Fruit fly (Drosophila melanogaster): ENCODE results near the gene hiw.
A peak's percentile ranks its signal among the peaks of the same experiment; 100 is the strongest.

Gene hiw

dm6 chrX:15043013-15043699 lies 20.1 kb downstream of the hiw start (continued):
- TF ChIP-seq Sox100B (GFP tag; optimal IDR thresholded peaks at IDR 0.05) = peak; percentile 92
- TF ChIP-seq Ets65A (GFP tag) = peak; percentile 17
- peak; percentile 21 for TF ChIP-seq CG7786 (GFP tag; optimal IDR thresholded peaks at IDR 0.05)
- peak; percentile 90 for TF ChIP-seq Mes4 (GFP tag; optimal IDR thresholded peaks at IDR 0.05)
- TF ChIP-seq psq (GFP tag; optimal IDR thresholded peaks at IDR 0.05) = peak; percentile 76
- peak; percentile 39 for TF ChIP-seq CG8388 (GFP tag; optimal IDR thresholded peaks at IDR 0.05)
- peak; percentile 66 for TF ChIP-seq CG4820 (GFP tag; optimal IDR thresholded peaks at IDR 0.05)
- peak; percentile 83 for TF ChIP-seq CG10654 (GFP tag; optimal IDR thresholded peaks at IDR 0.05)
- TF ChIP-seq amos (GFP tag; IDR thresholded peaks at IDR 0.05; ENCODE audit: partially characterized antibody) = no peak
- peak; percentile 40 for TF ChIP-seq B-H2 (GFP tag; optimal IDR thresholded peaks at IDR 0.05)
- peak; percentile 46 for TF ChIP-seq gro (GFP tag; optimal IDR thresholded peaks at IDR 0.05)
- no peak for TF ChIP-seq Sin3A (optimal IDR thresholded peaks at IDR 0.05)
- peak; percentile 78 for TF ChIP-seq Atf-2 (GFP tag; optimal IDR thresholded peaks at IDR 0.05)
- TF ChIP-seq pros (GFP tag; optimal IDR thresholded peaks at IDR 0.05) = no peak
- TF ChIP-seq CG31388 (GFP tag; optimal IDR thresholded peaks at IDR 0.05) = no peak
- peak; percentile 78 for TF ChIP-seq CG18764 (GFP tag; optimal IDR thresholded peaks at IDR 0.05)
- peak; percentile 15 for TF ChIP-seq D19B (GFP tag; optimal IDR thresholded peaks at IDR 0.05)
- TF ChIP-seq Trl (optimal IDR thresholded peaks at IDR 0.05) = no peak
- peak; percentile 86 for TF ChIP-seq Trl (GFP tag; optimal IDR thresholded peaks at IDR 0.05)
- TF ChIP-seq Hand (GFP tag; optimal IDR thresholded peaks at IDR 0.05) = peak; percentile 55
- no peak for TF ChIP-seq C15 (GFP tag; IDR thresholded peaks at IDR 0.05)
- TF ChIP-seq CG1233 (GFP tag; optimal IDR thresholded peaks at IDR 0.05) = peak; percentile 91
- TF ChIP-seq onecut (GFP tag; IDR thresholded peaks at IDR 0.05) = peak; percentile 85
- TF ChIP-seq eyg (GFP tag; optimal IDR thresholded peaks at IDR 0.05) = peak; percentile 76
- no peak for TF ChIP-seq fd102C (GFP tag; optimal IDR thresholded peaks at IDR 0.05)
- TF ChIP-seq CG11247 (GFP tag; IDR thresholded peaks at IDR 0.05) = peak; percentile 72
- TF ChIP-seq wek (GFP tag; optimal IDR thresholded peaks at IDR 0.05) = peak; percentile 95
- TF ChIP-seq Spps (tag; optimal IDR thresholded peaks at IDR 0.05) = peak; percentile 59
- TF ChIP-seq CG10959 (GFP tag; IDR thresholded peaks at IDR 0.05) = peak; percentile 40; the same call in 1 of the 2 replicates
- TF ChIP-seq CG7556 (GFP tag; optimal IDR thresholded peaks at IDR 0.05) = peak; percentile 80
- peak; percentile 51 for TF ChIP-seq D19A (tag; optimal IDR thresholded peaks at IDR 0.05)
- no peak for TF ChIP-seq nmo (GFP tag; optimal IDR thresholded peaks at IDR 0.05)
- TF ChIP-seq Eip74EF (GFP tag; optimal IDR thresholded peaks at IDR 0.05) = peak in 1 of 2 experiments; percentile 81
- TF ChIP-seq pzg (GFP tag; optimal IDR thresholded peaks at IDR 0.05) = no peak
- TF ChIP-seq zfh1 (GFP tag; IDR thresholded peaks at IDR 0.05) = peak; percentile 74
- TF ChIP-seq CG3163 (GFP tag; optimal IDR thresholded peaks at IDR 0.05) = peak; percentile 72
- peak; percentile 46 for TF ChIP-seq CG30431 (GFP tag; optimal IDR thresholded peaks at IDR 0.05)
- peak; percentile 68 for TF ChIP-seq CG12391 (tag; optimal IDR thresholded peaks at IDR 0.05)
- TF ChIP-seq HLHmδ (GFP tag; optimal IDR thresholded peaks at IDR 0.05) = peak; percentile 91
- TF ChIP-seq Sox102F (GFP tag; optimal IDR thresholded peaks at IDR 0.05) = peak; percentile 74
- peak; percentile 45 for TF ChIP-seq sug (tag; optimal IDR thresholded peaks at IDR 0.05)
- TF ChIP-seq CG3281 (GFP tag; optimal IDR thresholded peaks at IDR 0.05) = peak; percentile 74
- no peak for TF ChIP-seq Dfd (GFP tag; optimal IDR thresholded peaks at IDR 0.05)
- TF ChIP-seq Dbx (GFP tag; IDR thresholded peaks at IDR 0.05) = peak; percentile 40; the same call in 1 of the 3 replicates
- peak; percentile 87 for TF ChIP-seq gcm (GFP tag; optimal IDR thresholded peaks at IDR 0.05)
- no peak for TF ChIP-seq cas (GFP tag; IDR thresholded peaks at IDR 0.05)
- peak; percentile 21 for TF ChIP-seq CG3995 (GFP tag; optimal IDR thresholded peaks at IDR 0.05)
- no peak for TF ChIP-seq Neu2 (GFP tag; optimal IDR thresholded peaks at IDR 0.05; ENCODE audit: borderline replicate concordance)
- 0 out of 3 replicates have a peak, but pooled peaks have one; percentile 30 for TF ChIP-seq CG3726 (GFP tag; IDR thresholded peaks at IDR 0.05)
- peak; percentile 68 for TF ChIP-seq da (GFP tag; optimal IDR thresholded peaks at IDR 0.05)
